Worm (Caenorhabditis elegans) whole organism, young adult: ENCODE data around the gene srx-76.

Experiments
- F55B11.4 ChIP-seq: sonication (generic microtip); optimal IDR thresholded peaks from 2 replicates; lab custom pipeline; 2016; ENCODE audit warnings: missing compliant biosample characterization, missing genetic modification characterization, borderline replicate concordance; ENCODE audit not compliant: insufficient read depth
- F57C9.4 ChIP-seq: sonication (generic microtip); optimal IDR thresholded peaks from 2 replicates; lab custom pipeline; 2017; ENCODE audit warnings: mild to moderate bottlenecking, missing genetic modification characterization, missing compliant biosample characterization
- Y95B8A.8 ChIP-seq: fragments of 200-800 bp; sonication (Bioruptor generic); IDR thresholded peaks from 2 replicates; pipeline ENCODE4 v1.3.6; 2022; ENCODE audit warnings: missing genetic modification reagents, missing genetic modification characterization, missing compliant biosample characterization
- attf-3 ChIP-seq: fragments of 200-800 bp; sonication (Bioruptor generic); conservative IDR thresholded peaks from 2 replicates; pipeline ENCODE4 v1.3.6; 2022; ENCODE audit warnings: missing genetic modification reagents, missing genetic modification characterization, missing compliant biosample characterization
- attf-6 ChIP-seq: fragments of 200-800 bp; sonication (Bioruptor generic); IDR thresholded peaks from 2 replicates; pipeline ENCODE4 v1.3.6; 2022; ENCODE audit warnings: missing genetic modification reagents, missing genetic modification characterization, missing compliant biosample characterization
- gei-17 ChIP-seq: fragments of 200-800 bp; sonication (Bioruptor generic); optimal IDR thresholded peaks from 2 replicates; lab custom pipeline; 2018; ENCODE audit warnings: mild to moderate bottlenecking, missing genetic modification characterization, missing compliant biosample characterization
- hsf-1 ChIP-seq: fragments of 200-800 bp; sonication (Bioruptor generic); IDR thresholded peaks from 2 replicates; pipeline ENCODE4 v1.3.6; 2022; ENCODE audit warnings: missing genetic modification reagents, missing genetic modification characterization, missing compliant biosample characterization
- lin-54 ChIP-seq: fragments of 200-800 bp; sonication (Bioruptor generic); optimal IDR thresholded peaks from 2 replicates; lab custom pipeline; 2018; ENCODE audit warnings: mild to moderate bottlenecking, missing genetic modification characterization, missing compliant biosample characterization
- madf-8 ChIP-seq: fragments of 200-800 bp; sonication (Bioruptor generic); conservative IDR thresholded peaks from 2 replicates; pipeline ENCODE4 v1.3.6; 2022; ENCODE audit warnings: missing genetic modification reagents, missing genetic modification characterization, missing compliant biosample characterization
- nfya-1 ChIP-seq: sonication (generic microtip); optimal IDR thresholded peaks from 2 replicates; lab custom pipeline; 2017; ENCODE audit warnings: antibody characterized with exemption, missing compliant biosample characterization, missing genetic modification characterization, borderline replicate concordance; ENCODE audit not compliant: insufficient read depth
- rcor-1 ChIP-seq: fragments of 200-800 bp; sonication (Bioruptor generic); IDR thresholded peaks from 2 replicates; pipeline ENCODE4 v1.3.6; 2022; ENCODE audit warnings: missing genetic modification reagents, missing genetic modification characterization, missing compliant biosample characterization
- tbp1 ChIP-seq: fragments of 200-800 bp; sonication (Bioruptor generic); optimal IDR thresholded peaks from 2 replicates; lab custom pipeline; 2018; ENCODE audit warnings: mild to moderate bottlenecking, missing genetic modification characterization, missing compliant biosample characterization
- ztf-18 ChIP-seq: sonication (generic microtip); optimal IDR thresholded peaks from 2 replicates; lab custom pipeline; 2016; ENCODE audit warnings: missing genotype, mild to moderate bottlenecking, missing genetic modification characterization, missing compliant biosample characterization
- ztf-25 ChIP-seq: fragments of 200-800 bp; sonication (Bioruptor generic); IDR thresholded peaks from 2 replicates; pipeline ENCODE4 v1.3.6; 2022; ENCODE audit warnings: missing genetic modification reagents, missing genetic modification characterization, missing compliant biosample characterization

- TF ChIP-seq attf-6 (GFP tag; lab: Robert Waterston, UW): no peak
- no peak for TF ChIP-seq F55B11.4
- TF ChIP-seq lin-54: no peak
- TF ChIP-seq gei-17 (GFP tag; lab: Kevin White, UChicago): no peak
- TF ChIP-seq nfya-1: no peak
- no peak for TF ChIP-seq F57C9.4
- TF ChIP-seq tbp1 (GFP tag; lab: Kevin White, UChicago): no peak
- TF ChIP-seq Y95B8A.8: no peak
- no peak for TF ChIP-seq ztf-25
- no peak for TF ChIP-seq ztf-18 (tag; lab: Kevin White, UChicago)
- TF ChIP-seq hsf-1 (GFP tag; lab: Robert Waterston, UW): no peak
- no peak for TF ChIP-seq attf-3
- TF ChIP-seq madf-8 (GFP tag; lab: Robert Waterston, UW): no peak
- no peak for TF ChIP-seq rcor-1 (GFP tag; lab: Robert Waterston, UW)
Observed at ce11 chrV:11858299-11858698, 33.3 kb upstream of the srx-76 start.
